Fruit fly (Drosophila melanogaster) whole organism, wandering third instar larva: ENCODE results near the gene Ilp4.

Experiments
- Abd-B ChIP-seq: fragments of >200 bp; optimal IDR thresholded peaks from 2 replicates; lab custom pipeline; 2017; ENCODE audit warnings: missing biosample characterization, missing genetic modification characterization
- HLH106 ChIP-seq: fragments of 200-800 bp; optimal IDR thresholded peaks from 3 replicates; lab custom pipeline; 2019; ENCODE audit warnings: missing biosample characterization, mild to moderate bottlenecking, missing genetic modification characterization, moderate library complexity
- Myc ChIP-seq: fragments of >200 bp; optimal IDR thresholded peaks from 2 replicates; lab custom pipeline; 2017
- Vsx2 ChIP-seq: fragments of 200-300, 225-300 bp; sonication (Bioruptor generic); optimal IDR thresholded peaks from 2 replicates; lab custom pipeline; 2018; ENCODE audit warnings: missing biosample characterization, missing genetic modification characterization; ENCODE audit not compliant: partially characterized antibody
- br ChIP-seq: fragments of 200-800 bp; sonication (Bioruptor generic); optimal IDR thresholded peaks from 2 replicates; lab custom pipeline; 2016; ENCODE audit warnings: missing biosample characterization, missing genetic modification characterization
- foxo ChIP-seq, 2 experiments: fragments of 200-800 bp; sonication (Bioruptor generic); optimal IDR thresholded peaks; 2 replicates in 1 of 2; 3 replicates in 1 of 2; lab custom pipeline; 2016 to 2017; ENCODE audit warnings: missing biosample characterization in 2 of 2, missing genetic modification characterization in 2 of 2
- fru ChIP-seq: fragments of 200-800 bp; sonication (Bioruptor generic); optimal IDR thresholded peaks from 3 replicates; lab custom pipeline; 2016; ENCODE audit warnings: missing biosample characterization, mild to moderate bottlenecking, missing genetic modification characterization

dm6 chr3L:9846577-9847342 lies 42.7 kb upstream of the Ilp4 start:
- TF ChIP-seq fru (no peak), Myc (lab: Kevin White, UChicago) (no peak), foxo (GFP tag; optimal IDR thresholded peaks at IDR 0.05; lab: Kevin White, UChicago) (no peak), Vsx2 (GFP tag; lab: Kevin White, UChicago) (no peak), br (GFP tag; lab: Kevin White, UChicago) (no peak), Abd-B (no peak), HLH106 (tag; lab: Kevin White, UChicago) (no peak)
